Fruit fly (Drosophila melanogaster) whole organism, embryonic: Measurements from ENCODE around the gene CG17264.

Experiments
- Aef1 ChIP-seq: fragments of 200-800 bp; sonication (Bioruptor generic); IDR thresholded peaks from 3 replicates; pipeline ENCODE4 v1.3.6; 2022; ENCODE audit warnings: missing biosample characterization, missing genetic modification characterization
- CG10959 ChIP-seq: fragments of 200-800 bp; sonication (Bioruptor generic); IDR thresholded peaks from 2 replicates; pipeline ENCODE4 v1.3.6; 2022; ENCODE audit warnings: missing biosample characterization, missing genetic modification characterization
- CG11504 ChIP-seq: fragments of 200-800 bp; sonication (Bioruptor generic); optimal IDR thresholded peaks from 3 replicates; lab custom pipeline; 2019; ENCODE audit warnings: missing biosample characterization, mild to moderate bottlenecking, missing genetic modification characterization, moderate library complexity
- CG17359 ChIP-seq: fragments of 200-800 bp; sonication (Bioruptor generic); optimal IDR thresholded peaks from 3 replicates; lab custom pipeline; 2018; ENCODE audit warnings: missing biosample characterization, mild to moderate bottlenecking, missing genetic modification characterization, moderate library complexity
- CG17361 ChIP-seq: fragments of 200-800 bp; sonication (Bioruptor generic); IDR thresholded peaks from 3 replicates; pipeline ENCODE4 v1.3.6; 2022; ENCODE audit warnings: missing biosample characterization, missing genetic modification characterization
- CG2129 ChIP-seq: fragments of 200-800 bp; sonication (Bioruptor generic); IDR thresholded peaks from 2 replicates; pipeline ENCODE4 v1.3.6; 2022; ENCODE audit warnings: missing biosample characterization, missing genetic modification characterization; ENCODE audit not compliant: partially characterized antibody
- CG2202 ChIP-seq: fragments of 200-800 bp; sonication (Bioruptor generic); optimal IDR thresholded peaks from 2 replicates; lab custom pipeline; 2018; ENCODE audit warnings: missing biosample characterization, mild to moderate bottlenecking, missing genetic modification characterization
- CG2889 ChIP-seq: fragments of 200-800 bp; sonication (Bioruptor generic); IDR thresholded peaks from 3 replicates; pipeline ENCODE4 v1.3.6; 2022; ENCODE audit warnings: missing biosample characterization, missing genetic modification characterization
- CG3065 ChIP-seq: fragments of 200-800 bp; sonication (Bioruptor generic); optimal IDR thresholded peaks from 2 replicates; lab custom pipeline; 2016; ENCODE audit warnings: missing biosample characterization, missing genetic modification characterization
- CG31365 ChIP-seq: fragments of 200-800 bp; sonication (Bioruptor generic); optimal IDR thresholded peaks from 2 replicates; lab custom pipeline; 2018; ENCODE audit warnings: missing biosample characterization, mild to moderate bottlenecking, missing genetic modification characterization
- CG3163 ChIP-seq: fragments of 200-800 bp; sonication (Bioruptor generic); optimal IDR thresholded peaks from 3 replicates; lab custom pipeline; 2016; ENCODE audit warnings: missing biosample characterization, missing genetic modification characterization
- CG43689 ChIP-seq: fragments of 200-800 bp; sonication (Bioruptor generic); IDR thresholded peaks from 2 replicates; pipeline ENCODE4 v1.3.6; 2022; ENCODE audit warnings: missing biosample characterization, missing genetic modification characterization
- CG4404 ChIP-seq: fragments of 200-800 bp; sonication (Bioruptor generic); IDR thresholded peaks from 2 replicates; pipeline ENCODE4 v1.3.6; 2022; ENCODE audit warnings: missing biosample characterization, missing genetic modification characterization
- CG4730 ChIP-seq: fragments of 200-800 bp; sonication (Bioruptor generic); IDR thresholded peaks from 2 replicates; pipeline ENCODE4 v1.3.6; 2022; ENCODE audit warnings: missing biosample characterization, missing genetic modification characterization
- CG6683 ChIP-seq: fragments of 200-800 bp; sonication (Bioruptor generic); optimal IDR thresholded peaks from 2 replicates; lab custom pipeline; 2017; ENCODE audit warnings: missing biosample characterization, mild to moderate bottlenecking, missing genetic modification characterization, missing genetic modification reagents
- CG7556 ChIP-seq: fragments of 200-800 bp; sonication (Bioruptor generic); optimal IDR thresholded peaks from 2 replicates; lab custom pipeline; 2017; ENCODE audit warnings: missing biosample characterization, mild to moderate bottlenecking, missing genetic modification characterization
- D19B ChIP-seq: fragments of 200-800 bp; sonication (Bioruptor generic); optimal IDR thresholded peaks from 2 replicates; lab custom pipeline; 2017; ENCODE audit warnings: missing biosample characterization, mild to moderate bottlenecking, missing genetic modification characterization
- ERR ChIP-seq: fragments of 200-800 bp; sonication (Bioruptor generic); optimal IDR thresholded peaks from 2 replicates; lab custom pipeline; 2016; ENCODE audit warnings: missing biosample characterization, missing genetic modification characterization
- Elba2 ChIP-seq: fragments of 200-800 bp; sonication (Bioruptor generic); optimal IDR thresholded peaks from 3 replicates; lab custom pipeline; 2016; ENCODE audit warnings: missing biosample characterization, missing genetic modification characterization
- Fer3 ChIP-seq: fragments of 200-800 bp; sonication (Bioruptor generic); optimal IDR thresholded peaks from 2 replicates; lab custom pipeline; 2018; ENCODE audit warnings: missing biosample characterization, mild to moderate bottlenecking, missing genetic modification characterization, moderate library complexity
- H15 ChIP-seq: fragments of 200-800 bp; sonication (Bioruptor generic); IDR thresholded peaks from 3 replicates; pipeline ENCODE4 v1.3.6; 2022; ENCODE audit warnings: missing biosample characterization, missing genetic modification characterization
- H2.0 ChIP-seq: fragments of 200-800 bp; sonication (Bioruptor generic); IDR thresholded peaks from 2 replicates; pipeline ENCODE4 v1.3.6; 2022; ENCODE audit warnings: missing biosample characterization, missing genetic modification characterization
- Hand ChIP-seq: fragments of 200-800 bp; sonication (Bioruptor generic); optimal IDR thresholded peaks from 2 replicates; lab custom pipeline; 2017; ENCODE audit warnings: mild to moderate bottlenecking, missing biosample characterization, missing genetic modification reagents, missing genetic modification characterization
- Hmr ChIP-seq: fragments of 200-800 bp; sonication (Bioruptor generic); optimal IDR thresholded peaks from 3 replicates; lab custom pipeline; 2017; ENCODE audit warnings: mild to moderate bottlenecking, missing biosample characterization, missing genetic modification reagents, missing genetic modification characterization
- Hr78 ChIP-seq, 2 experiments: fragments of 200-800 bp in 1 of 2; fragments of >200 bp in 1 of 2; sonication (Bioruptor generic) in 1 of 2; optimal IDR thresholded peaks; 2 replicates each; lab custom pipeline; 2017 to 2019; ENCODE audit warnings: missing biosample characterization in 2 of 2, missing genetic modification characterization in 2 of 2, mild to moderate bottlenecking in 1 of 2, moderate library complexity in 1 of 2
- Jarid2 ChIP-seq: fragments of 200-800 bp; sonication (Bioruptor generic); optimal IDR thresholded peaks from 3 replicates; lab custom pipeline; 2017; ENCODE audit warnings: mild to moderate bottlenecking, missing biosample characterization, missing genetic modification reagents, missing genetic modification characterization
- NC2α ChIP-seq: fragments of 200-800 bp; sonication (Bioruptor generic); optimal IDR thresholded peaks from 2 replicates; lab custom pipeline; 2016; ENCODE audit warnings: missing biosample characterization, missing genetic modification characterization
- Opbp ChIP-seq: fragments of 200-800 bp; sonication (Bioruptor generic); IDR thresholded peaks from 3 replicates; pipeline ENCODE4 v1.3.6; 2022; ENCODE audit warnings: missing biosample characterization, missing genetic modification characterization; ENCODE audit not compliant: partially characterized antibody
- Poxn ChIP-seq: fragments of 200-800 bp; sonication (Bioruptor generic); IDR thresholded peaks from 2 replicates; pipeline ENCODE4 v1.3.6; 2022; ENCODE audit warnings: missing biosample characterization, missing genetic modification characterization
- Side ChIP-seq: fragments of 200-800 bp; sonication (Bioruptor generic); optimal IDR thresholded peaks from 2 replicates; lab custom pipeline; 2016; ENCODE audit warnings: missing biosample characterization, missing genetic modification characterization
- Xrp1 ChIP-seq: fragments of 200-800 bp; sonication (Bioruptor generic); IDR thresholded peaks from 2 replicates; pipeline ENCODE4 v1.3.6; 2022; ENCODE audit warnings: missing biosample characterization, missing genetic modification characterization
- cwo ChIP-seq: fragments of 200-800 bp; sonication (Bioruptor generic); optimal IDR thresholded peaks from 3 replicates; lab custom pipeline; 2017; ENCODE audit warnings: missing biosample characterization, missing genetic modification characterization, mild to moderate bottlenecking, moderate library complexity, missing genetic modification reagents
- dan ChIP-seq: fragments of 200-800 bp; sonication (Bioruptor generic); IDR thresholded peaks from 2 replicates; pipeline ENCODE4 v1.3.6; 2022; ENCODE audit warnings: missing biosample characterization, missing genetic modification characterization
- emc ChIP-seq: fragments of 200-800 bp; sonication (Bioruptor generic); optimal IDR thresholded peaks from 2 replicates; lab custom pipeline; 2016; ENCODE audit warnings: missing biosample characterization, missing genetic modification characterization
- ems ChIP-seq: fragments of 200-800 bp; sonication (Bioruptor generic); optimal IDR thresholded peaks from 3 replicates; lab custom pipeline; 2016; ENCODE audit warnings: missing biosample characterization, missing genetic modification characterization
- eyg ChIP-seq: fragments of 200-800 bp; sonication (Bioruptor generic); optimal IDR thresholded peaks from 3 replicates; lab custom pipeline; 2016; ENCODE audit warnings: missing biosample characterization, missing genetic modification characterization
- grau ChIP-seq: fragments of 200-800 bp; optimal IDR thresholded peaks from 3 replicates; lab custom pipeline; 2019; ENCODE audit warnings: missing biosample characterization, mild to moderate bottlenecking, missing genetic modification characterization, moderate library complexity
- gro ChIP-seq: fragments of 200-800 bp; sonication (Bioruptor generic); optimal IDR thresholded peaks from 2 replicates; lab custom pipeline; 2016; ENCODE audit warnings: missing biosample characterization, missing genetic modification characterization
- gt ChIP-seq: fragments of 200-800 bp; sonication (Bioruptor generic); IDR thresholded peaks from 2 replicates; pipeline ENCODE4 v1.3.6; 2022; ENCODE audit warnings: missing biosample characterization, missing genetic modification characterization
- h ChIP-seq: fragments of >200 bp; optimal IDR thresholded peaks from 2 replicates; lab custom pipeline; 2017
- ham ChIP-seq: fragments of 200-800 bp; sonication (Bioruptor generic); IDR thresholded peaks from 2 replicates; pipeline ENCODE4 v1.3.6; 2022; ENCODE audit warnings: missing biosample characterization, missing genetic modification characterization
- inv ChIP-seq: fragments of 200-800 bp; sonication (Bioruptor generic); IDR thresholded peaks from 2 replicates; pipeline ENCODE4 v1.3.6; 2022; ENCODE audit warnings: missing biosample characterization, missing genetic modification characterization; ENCODE audit not compliant: partially characterized antibody
- knrl ChIP-seq: fragments of 200-800 bp; sonication (Bioruptor generic); IDR thresholded peaks from 3 replicates; pipeline ENCODE4 v1.3.6; 2022; ENCODE audit warnings: missing biosample characterization, missing genetic modification characterization; ENCODE audit not compliant: partially characterized antibody
- maf-S ChIP-seq: fragments of 200-800 bp; sonication (Bioruptor generic); optimal IDR thresholded peaks from 2 replicates; lab custom pipeline; 2016; ENCODE audit warnings: missing biosample characterization, missing genetic modification characterization
- p53 ChIP-seq: fragments of 200-800 bp; sonication (Bioruptor generic); optimal IDR thresholded peaks from 2 replicates; lab custom pipeline; 2016; ENCODE audit warnings: missing biosample characterization, missing genetic modification characterization
- phol ChIP-seq: fragments of 200-800 bp; sonication (Bioruptor generic); optimal IDR thresholded peaks from 3 replicates; lab custom pipeline; 2018; ENCODE audit warnings: missing biosample characterization, mild to moderate bottlenecking, missing genetic modification characterization, moderate library complexity
- seq ChIP-seq: fragments of 200-800 bp; sonication (Bioruptor generic); IDR thresholded peaks from 2 replicates; pipeline ENCODE4 v1.3.6; 2022; ENCODE audit warnings: missing biosample characterization, missing genetic modification characterization
- tup ChIP-seq: fragments of 200-800 bp; sonication (Bioruptor generic); optimal IDR thresholded peaks from 2 replicates; lab custom pipeline; 2016; ENCODE audit warnings: missing biosample characterization, mild to moderate bottlenecking, missing genetic modification characterization, moderate library complexity
- zf30C ChIP-seq: fragments of 200-800 bp; sonication (Bioruptor generic); optimal IDR thresholded peaks from 3 replicates; lab custom pipeline; 2018; ENCODE audit warnings: missing biosample characterization, mild to moderate bottlenecking, missing genetic modification characterization
- zfh2 ChIP-seq: fragments of 200-800 bp; sonication (Bioruptor generic); optimal IDR thresholded peaks from 2 replicates; lab custom pipeline; 2016; ENCODE audit warnings: missing biosample characterization, missing genetic modification characterization

CG17264 gene

dm6 chr2L:3055710-3056447, 37.6 kb downstream of the CG17264 start (continued):
- TF ChIP-seq ems (GFP tag; lab: Kevin White, UChicago) (peak; percentile 30), maf-S (GFP tag; lab: Kevin White, UChicago) (peak; percentile 28), H15 (GFP tag; lab: Robert Waterston, UW) (0 out of 3 replicates have a peak, but pooled peaks have one; percentile 12), CG6683 (GFP tag; lab: Kevin White, UChicago) (no peak), CG11504 (tag; lab: Kevin White, UChicago) (peak; percentile 67), CG43689 (GFP tag; lab: Robert Waterston, UW) (no peak), CG3065 (GFP tag; lab: Kevin White, UChicago) (no peak), CG3163 (no peak), phol (peak; percentile 45), cwo (GFP tag; lab: Kevin White, UChicago) (peak; percentile 94), NC2α (no peak), Elba2 (GFP tag; lab: Kevin White, UChicago) (no peak), Xrp1 (GFP tag; lab: Robert Waterston, UW) (no peak), zf30C (GFP tag; lab: Kevin White, UChicago) (no peak), ham (GFP tag; lab: Robert Waterston, UW) (no peak), Jarid2 (GFP tag; lab: Kevin White, UChicago) (no peak), H2.0 (GFP tag; lab: Robert Waterston, UW) (no peak), ERR (GFP tag; lab: Kevin White, UChicago) (no peak), CG2889 (GFP tag; lab: Robert Waterston, UW) (no peak), CG7556 (GFP tag; lab: Kevin White, UChicago) (peak; percentile 79), Poxn (GFP tag; lab: Robert Waterston, UW) (no peak), zfh2 (GFP tag; lab: Kevin White, UChicago) (peak; percentile 34), CG17359 (no peak), CG17361 (GFP tag; lab: Robert Waterston, UW) (peak; percentile 84), CG4730 (GFP tag; lab: Robert Waterston, UW) (no peak), Aef1 (GFP tag; lab: Robert Waterston, UW) (no peak; the same call in 2 of the 3 replicates), CG2129 (GFP tag; lab: Robert Waterston, UW) (no peak), seq (GFP tag; lab: Robert Waterston, UW) (peak; percentile 18; the same call in 1 of the 2 replicates), Hand (no peak), D19B (GFP tag; lab: Kevin White, UChicago) (peak; percentile 56), dan (GFP tag; lab: Robert Waterston, UW) (no peak), Hmr (GFP tag; lab: Kevin White, UChicago) (peak; percentile 60), inv (GFP tag; lab: Robert Waterston, UW) (no peak), h (lab: Kevin White, UChicago) (no peak), Opbp (GFP tag; lab: Robert Waterston, UW) (0 out of 3 replicates have a peak, but pooled peaks have one; percentile 52), CG31365 (tag; lab: Kevin White, UChicago) (no peak), eyg (GFP tag; lab: Kevin White, UChicago) (no peak), Side (GFP tag; lab: Kevin White, UChicago) (no peak), CG10959 (GFP tag; lab: Robert Waterston, UW) (no peak), p53 (GFP tag; lab: Kevin White, UChicago) (no peak), gro (GFP tag; lab: Kevin White, UChicago) (no peak), tup (GFP tag; lab: Kevin White, UChicago) (no peak), CG4404 (GFP tag; lab: Robert Waterston, UW) (no peak), grau (peak; percentile 53), gt (GFP tag; lab: Robert Waterston, UW) (no peak), Fer3 (tag; lab: Kevin White, UChicago) (no peak), knrl (GFP tag; lab: Robert Waterston, UW) (0 out of 3 replicates have a peak, but pooled peaks have one; percentile 25), CG2202 (tag; lab: Kevin White, UChicago) (no peak), Hr78 (GFP tag; optimal IDR thresholded peaks at IDR 0.05; lab: Kevin White, UChicago) (peak in 1 of 2 experiments; percentile 6), emc (no peak)
